Fruit fly (Drosophila melanogaster) whole organism, adult: ENCODE results near the gene CG17544.

Source experiments
- CG11617 ChIP-seq: fragments of 200-800 bp; sonication (Bioruptor generic); optimal IDR thresholded peaks from 2 replicates; lab custom pipeline; 2017; ENCODE audit warnings: mild to moderate bottlenecking, missing biosample characterization, missing genetic modification reagents, missing genetic modification characterization
- CG12768 ChIP-seq: fragments of 200-800 bp; sonication (Bioruptor generic); optimal IDR thresholded peaks from 2 replicates; lab custom pipeline; 2017; ENCODE audit warnings: missing biosample characterization, missing genetic modification characterization, mild to moderate bottlenecking, moderate library complexity, missing genetic modification reagents
- CG14711 ChIP-seq: fragments of 200-800 bp; sonication (Bioruptor generic); optimal IDR thresholded peaks from 2 replicates; lab custom pipeline; 2018; ENCODE audit warnings: missing biosample characterization, mild to moderate bottlenecking, missing genetic modification characterization, moderate library complexity
- CG1620 ChIP-seq: fragments of 200-800 bp; sonication (Bioruptor generic); optimal IDR thresholded peaks from 2 replicates; lab custom pipeline; 2016; ENCODE audit warnings: missing biosample characterization, missing genetic modification characterization
- CG33017 ChIP-seq: fragments of 200-800 bp; sonication (Bioruptor generic); optimal IDR thresholded peaks from 2 replicates; lab custom pipeline; 2018; ENCODE audit warnings: missing biosample characterization, mild to moderate bottlenecking, missing genetic modification characterization, moderate library complexity
- CG5204 ChIP-seq: fragments of 200-800 bp; sonication (Bioruptor generic); optimal IDR thresholded peaks from 2 replicates; lab custom pipeline; 2016; ENCODE audit warnings: missing biosample characterization, missing genetic modification characterization
- CG7045 ChIP-seq: fragments of 200-800 bp; sonication (Bioruptor generic); optimal IDR thresholded peaks from 2 replicates; lab custom pipeline; 2017; ENCODE audit warnings: missing biosample characterization, mild to moderate bottlenecking, missing genetic modification characterization
- CG7101 ChIP-seq: fragments of 200-800 bp; sonication (Bioruptor generic); optimal IDR thresholded peaks from 2 replicates; lab custom pipeline; 2018; ENCODE audit warnings: missing biosample characterization, mild to moderate bottlenecking, missing genetic modification characterization, moderate library complexity
- Clk ChIP-seq: fragments of 200-800 bp; sonication (Bioruptor generic); optimal IDR thresholded peaks from 2 replicates; lab custom pipeline; 2017; ENCODE audit warnings: missing biosample characterization, missing genetic modification characterization
- Crg-1 ChIP-seq: fragments of 200-800 bp; sonication (Bioruptor generic); optimal IDR thresholded peaks from 2 replicates; lab custom pipeline; 2016; ENCODE audit warnings: missing biosample characterization, missing genetic modification characterization
- Hr96 ChIP-seq: fragments of 200-800 bp; sonication (Bioruptor generic); optimal IDR thresholded peaks from 2 replicates; lab custom pipeline; 2016; ENCODE audit warnings: missing biosample characterization, missing genetic modification characterization
- Mnt ChIP-seq: fragments of 200-800 bp; sonication (Bioruptor generic); optimal IDR thresholded peaks from 2 replicates; lab custom pipeline; 2016; ENCODE audit warnings: missing biosample characterization, mild to moderate bottlenecking, missing genetic modification characterization
- bab1 ChIP-seq: fragments of 200-800 bp; sonication (Bioruptor generic); optimal IDR thresholded peaks from 3 replicates; lab custom pipeline; 2019; ENCODE audit warnings: missing biosample characterization, mild to moderate bottlenecking, missing genetic modification characterization, moderate library complexity
- cic ChIP-seq: fragments of 200-800 bp; sonication (Bioruptor generic); optimal IDR thresholded peaks from 2 replicates; lab custom pipeline; 2017; ENCODE audit warnings: missing biosample characterization, mild to moderate bottlenecking, missing genetic modification characterization, moderate library complexity
- cnc ChIP-seq, 2 experiments: fragments of >200 bp; optimal IDR thresholded peaks; 2 replicates each; lab custom pipeline; 2017
- kay ChIP-seq: fragments of 200-800 bp; sonication (Bioruptor generic); peaks from one replicate; lab custom pipeline; 2016; ENCODE audit warnings: missing biosample characterization, missing genetic modification characterization, borderline replicate concordance
- ovo ChIP-seq: fragments of 200-800 bp; sonication (Bioruptor generic); optimal IDR thresholded peaks from 2 replicates; lab custom pipeline; 2016; ENCODE audit warnings: missing biosample characterization, missing genetic modification characterization
- pad ChIP-seq: fragments of 200-800 bp; sonication (Bioruptor generic); optimal IDR thresholded peaks from 3 replicates; lab custom pipeline; 2017; ENCODE audit warnings: missing biosample characterization, missing genetic modification characterization, mild to moderate bottlenecking, moderate library complexity, missing genetic modification reagents
- tj ChIP-seq: fragments of 200-800 bp; sonication (Bioruptor generic); optimal IDR thresholded peaks from 3 replicates; lab custom pipeline; 2017; ENCODE audit warnings: missing biosample characterization, mild to moderate bottlenecking, missing genetic modification characterization, moderate library complexity
- toe ChIP-seq: fragments of 200-800 bp; sonication (Bioruptor generic); optimal IDR thresholded peaks from 2 replicates; lab custom pipeline; 2016; ENCODE audit warnings: missing biosample characterization, missing genetic modification characterization

The CG17544 gene

DNA sequence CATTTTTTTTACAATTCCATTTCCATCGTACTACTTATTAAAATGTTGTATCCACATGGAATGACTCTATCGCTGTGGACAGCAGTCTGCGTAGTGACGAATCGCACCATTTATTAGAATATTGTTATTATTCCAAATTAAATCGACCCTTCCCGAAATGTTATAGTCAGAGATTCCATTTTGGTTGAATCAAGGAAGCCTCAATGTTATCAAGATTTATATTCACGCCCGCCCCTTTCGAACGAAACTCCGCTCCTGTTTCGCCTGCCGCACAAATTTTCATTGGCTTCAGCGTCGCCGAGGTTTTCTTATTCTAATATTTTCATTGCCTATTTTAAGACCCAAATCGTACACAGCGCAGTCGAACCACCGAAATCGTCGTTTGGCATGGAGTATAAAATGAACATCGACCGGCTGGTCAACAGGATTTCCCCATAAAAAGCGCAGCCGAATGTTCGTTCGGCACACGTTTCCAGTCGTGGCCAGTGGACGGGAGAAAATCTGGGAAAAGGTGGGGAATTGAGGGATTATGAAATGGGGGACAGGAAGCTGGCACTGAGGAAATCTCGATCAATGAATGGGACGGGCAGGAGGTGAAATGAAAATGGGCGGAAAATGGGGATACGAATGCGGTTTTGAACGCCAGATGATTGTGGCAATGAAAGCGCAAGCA lies 7.5 kb upstream of the CG17544 start:
- TF ChIP-seq CG7045 = no peak
- no peak for TF ChIP-seq tj (GFP tag; lab: Kevin White, UChicago)
- no peak for TF ChIP-seq Crg-1 (GFP tag; lab: Kevin White, UChicago)
- TF ChIP-seq CG11617 = no peak
- TF ChIP-seq CG12768 (GFP tag; lab: Kevin White, UChicago) = no peak
- TF ChIP-seq Clk (GFP tag; lab: Kevin White, UChicago) = no peak
- no peak for TF ChIP-seq CG33017 (tag; lab: Kevin White, UChicago)
- TF ChIP-seq CG14711 (tag; lab: Kevin White, UChicago) = no peak
- no peak for TF ChIP-seq CG1620 (GFP tag; lab: Kevin White, UChicago)
- no peak for TF ChIP-seq Hr96 (GFP tag; lab: Kevin White, UChicago)
- TF ChIP-seq CG7101 = no peak
- TF ChIP-seq bab1 (GFP tag; lab: Kevin White, UChicago) = no peak
- TF ChIP-seq ovo (GFP tag; lab: Kevin White, UChicago) = no peak
- no peak for TF ChIP-seq toe (GFP tag; lab: Kevin White, UChicago)

DNA sequence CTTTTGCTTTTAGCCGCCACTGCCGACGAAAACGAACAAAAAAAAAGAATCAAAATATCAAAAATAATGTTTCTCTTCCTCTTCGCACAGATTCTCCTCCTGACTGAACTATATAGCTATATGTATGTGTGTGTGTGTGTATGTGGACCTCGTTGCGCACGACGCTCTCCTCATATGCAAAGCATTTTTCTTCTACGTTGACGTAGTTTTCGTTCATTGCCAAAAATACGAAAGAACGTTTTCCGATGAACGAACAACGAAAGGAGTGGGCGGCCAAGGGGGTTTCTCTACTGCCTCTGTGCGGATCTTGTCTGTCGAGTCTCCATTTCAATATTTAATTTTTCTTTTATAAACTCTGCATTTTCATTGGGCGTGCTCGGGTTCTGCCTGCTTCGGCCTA lies 6.5 kb upstream of the CG17544 start:
- no peak for TF ChIP-seq CG7101
- TF ChIP-seq cic (GFP tag; lab: Kevin White, UChicago) = no peak
- TF ChIP-seq CG11617 = no peak
- no peak for TF ChIP-seq CG1620 (GFP tag; lab: Kevin White, UChicago)
- no peak for TF ChIP-seq kay
- TF ChIP-seq cnc (optimal IDR thresholded peaks at IDR 0.05; lab: Kevin White, UChicago) = no peak
- TF ChIP-seq CG5204 (GFP tag; lab: Kevin White, UChicago) = no peak
- TF ChIP-seq Hr96 (GFP tag; lab: Kevin White, UChicago) = no peak
- no peak for TF ChIP-seq tj (GFP tag; lab: Kevin White, UChicago)

DNA sequence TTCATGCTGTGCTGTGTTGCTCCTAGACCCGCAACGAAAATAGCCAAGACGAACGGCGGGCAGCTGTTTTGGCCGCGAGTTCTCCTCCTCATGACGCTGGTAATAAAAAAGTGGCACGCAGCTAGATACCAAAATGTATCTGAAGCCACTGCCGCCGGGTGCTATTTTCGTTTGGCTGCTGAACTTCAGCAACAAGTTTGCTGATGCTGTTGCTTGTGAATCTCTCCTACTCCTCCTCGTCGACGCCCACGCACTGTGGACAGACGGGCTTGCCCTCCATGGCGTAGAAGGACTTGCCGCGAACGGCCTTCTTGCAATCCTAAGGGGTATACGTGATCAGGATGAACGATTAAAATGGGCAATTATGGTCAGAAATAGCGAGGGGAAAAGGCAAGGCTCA lies 5.1 kb upstream of the CG17544 start:
- TF ChIP-seq tj (GFP tag; lab: Kevin White, UChicago) = no peak
- no peak for TF ChIP-seq cic (GFP tag; lab: Kevin White, UChicago)
- TF ChIP-seq Hr96 (GFP tag; lab: Kevin White, UChicago) = no peak
- no peak for TF ChIP-seq CG7101
- TF ChIP-seq CG12768 (GFP tag; lab: Kevin White, UChicago) = no peak
- TF ChIP-seq cnc (optimal IDR thresholded peaks at IDR 0.05; lab: Kevin White, UChicago) = no peak
- no peak for TF ChIP-seq CG11617
- TF ChIP-seq CG7045 = no peak
- TF ChIP-seq CG1620 (GFP tag; lab: Kevin White, UChicago) = no peak
- TF ChIP-seq Clk (GFP tag; lab: Kevin White, UChicago) = no peak
- TF ChIP-seq CG14711 (tag; lab: Kevin White, UChicago) = no peak
- no peak for TF ChIP-seq pad (GFP tag; lab: Kevin White, UChicago)
- TF ChIP-seq Mnt = no peak
- TF ChIP-seq CG33017 (tag; lab: Kevin White, UChicago) = no peak
- TF ChIP-seq Crg-1 (GFP tag; lab: Kevin White, UChicago) = no peak
- no peak for TF ChIP-seq bab1 (GFP tag; lab: Kevin White, UChicago)
- no peak for TF ChIP-seq toe (GFP tag; lab: Kevin White, UChicago)
- TF ChIP-seq kay = no peak

DNA sequence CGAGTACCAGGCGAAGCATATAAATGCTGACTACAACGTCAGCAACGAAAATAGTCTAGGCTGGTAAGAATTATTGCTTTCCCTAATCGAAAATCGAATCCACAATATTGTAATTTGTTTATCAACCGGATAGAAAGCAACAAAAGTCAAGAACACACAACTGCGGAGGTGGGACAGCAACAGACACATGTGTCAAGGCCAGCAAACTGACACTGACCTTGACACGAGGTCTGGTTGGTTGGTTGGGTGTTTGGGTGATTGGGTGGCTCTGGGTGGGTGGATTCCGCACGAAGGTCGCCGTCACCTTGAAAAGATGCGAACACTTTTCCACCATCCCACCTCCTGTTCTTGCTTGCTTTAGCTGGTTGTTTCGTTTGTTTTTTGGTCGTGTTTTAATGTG lies 4.4 kb upstream of the CG17544 start:
- no peak for TF ChIP-seq CG11617
- no peak for TF ChIP-seq Clk (GFP tag; lab: Kevin White, UChicago)
- TF ChIP-seq tj (GFP tag; lab: Kevin White, UChicago) = no peak
- TF ChIP-seq toe (GFP tag; lab: Kevin White, UChicago) = no peak
- TF ChIP-seq Mnt = no peak
- TF ChIP-seq Hr96 (GFP tag; lab: Kevin White, UChicago) = no peak
- no peak for TF ChIP-seq Crg-1 (GFP tag; lab: Kevin White, UChicago)
- no peak for TF ChIP-seq cnc (optimal IDR thresholded peaks at IDR 0.05; lab: Kevin White, UChicago)
- no peak for TF ChIP-seq cic (GFP tag; lab: Kevin White, UChicago)
- TF ChIP-seq CG33017 (tag; lab: Kevin White, UChicago) = no peak
- no peak for TF ChIP-seq CG7101
- no peak for TF ChIP-seq CG5204 (GFP tag; lab: Kevin White, UChicago)
- no peak for TF ChIP-seq CG1620 (GFP tag; lab: Kevin White, UChicago)
- TF ChIP-seq CG12768 (GFP tag; lab: Kevin White, UChicago) = no peak
- no peak for TF ChIP-seq ovo (GFP tag; lab: Kevin White, UChicago)
- no peak for TF ChIP-seq bab1 (GFP tag; lab: Kevin White, UChicago)

DNA sequence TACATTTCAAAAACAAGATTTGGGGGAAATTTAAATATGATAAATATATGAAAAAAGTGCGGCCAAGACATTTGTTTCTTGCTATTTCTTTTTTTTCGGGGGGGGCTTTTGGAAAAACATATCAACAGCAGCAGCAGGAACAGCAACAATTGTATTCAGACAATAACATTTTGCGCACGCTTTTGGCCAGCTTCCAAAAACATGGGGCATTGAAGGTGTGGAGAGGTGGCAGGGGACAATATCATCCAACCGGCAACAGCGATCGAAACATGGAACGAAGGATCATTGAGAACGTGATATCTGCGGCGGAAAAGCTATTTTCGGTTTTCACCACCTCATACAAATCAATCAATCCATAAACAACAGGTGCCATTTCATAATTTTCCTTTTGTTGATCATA lies 3.6 kb upstream of the CG17544 start:
- TF ChIP-seq cnc (optimal IDR thresholded peaks at IDR 0.05; lab: Kevin White, UChicago) = no peak
- TF ChIP-seq CG7045 = no peak
- no peak for TF ChIP-seq CG12768 (GFP tag; lab: Kevin White, UChicago)
- no peak for TF ChIP-seq cic (GFP tag; lab: Kevin White, UChicago)
- no peak for TF ChIP-seq CG33017 (tag; lab: Kevin White, UChicago)
- no peak for TF ChIP-seq CG11617
- no peak for TF ChIP-seq ovo (GFP tag; lab: Kevin White, UChicago)
- TF ChIP-seq tj (GFP tag; lab: Kevin White, UChicago) = no peak
- no peak for TF ChIP-seq pad (GFP tag; lab: Kevin White, UChicago)
- TF ChIP-seq toe (GFP tag; lab: Kevin White, UChicago) = no peak
- no peak for TF ChIP-seq Hr96 (GFP tag; lab: Kevin White, UChicago)
- no peak for TF ChIP-seq CG7101
- TF ChIP-seq bab1 (GFP tag; lab: Kevin White, UChicago) = no peak
- no peak for TF ChIP-seq CG5204 (GFP tag; lab: Kevin White, UChicago)
- no peak for TF ChIP-seq Mnt
- no peak for TF ChIP-seq Clk (GFP tag; lab: Kevin White, UChicago)
- no peak for TF ChIP-seq CG14711 (tag; lab: Kevin White, UChicago)
